Worm (Caenorhabditis elegans) whole organism, L1 larva: ENCODE data around the gene math-37.
A peak's percentile ranks its signal among the peaks of the same experiment; 100 is the strongest.

ENCODE experiments used
- alr-1 ChIP-seq: fragments of 200-800 bp; sonication (Bioruptor generic); optimal IDR thresholded peaks from 2 replicates; lab custom pipeline; 2018; ENCODE audit warnings: borderline replicate concordance, mild to moderate bottlenecking, missing genetic modification characterization, missing compliant biosample characterization
- ceh-82 ChIP-seq, 3 experiments: fragments of 150-350 bp in 1 of 3; sonication (generic microtip) in 2 of 3; optimal IDR thresholded peaks; 2 replicates each; lab custom pipeline; 2014 to 2017; ENCODE audit warnings: missing biosample characterization in 3 of 3, missing genetic modification characterization in 3 of 3
- ces-1 ChIP-seq: fragments of 150-350 bp; optimal IDR thresholded peaks from 2 replicates; lab custom pipeline; 2014; ENCODE audit warnings: missing biosample characterization, missing genetic modification reagents, missing genetic modification characterization
- lin-35 ChIP-seq, 2 experiments: fragments of 150-350 bp; optimal IDR thresholded peaks; 2 replicates each; lab custom pipeline; 2014; ENCODE audit warnings: missing biosample characterization in 2 of 2, missing genetic modification characterization in 2 of 2, missing genetic modification reagents in 2 of 2
- nhr-237 ChIP-seq: fragments of 150-350 bp; optimal IDR thresholded peaks from 2 replicates; lab custom pipeline; 2014; ENCODE audit warnings: missing biosample characterization, missing genetic modification characterization

ce11 chrII:2090605-2091004 is 31.4 kb downstream of the math-37 start, which contains the start of gene trpl-5:
- TF ChIP-seq lin-35 (GFP tag; optimal IDR thresholded peaks at IDR 0.05; lab: Kevin White, UChicago) = peak in 1 of 2 experiments; percentile 17
- no peak for TF ChIP-seq alr-1 (tag; lab: Kevin White, UChicago)
- no peak for TF ChIP-seq ceh-82 (tag; optimal IDR thresholded peaks at IDR 0.05; lab: Kevin White, UChicago)
- TF ChIP-seq nhr-237 (tag; lab: Kevin White, UChicago) = no peak
- no peak for TF ChIP-seq ces-1 (GFP tag; lab: Kevin White, UChicago)
